Fruit fly (Drosophila melanogaster) Kc167 (cell line): ENCODE data around the gene sud1.

Experiments
- Myc ChIP-seq: fragments of >200 bp; optimal IDR thresholded peaks from 2 replicates; lab custom pipeline; 2017; ENCODE audit warnings: missing external identifiers
- Sin3A ChIP-seq: fragments of >200 bp; optimal IDR thresholded peaks from 2 replicates; lab custom pipeline; 2018; ENCODE audit warnings: missing external identifiers
- h ChIP-seq: fragments of >200 bp; optimal IDR thresholded peaks from 3 replicates; lab custom pipeline; 2018; ENCODE audit warnings: missing external identifiers
- insv ChIP-seq: fragments of >200 bp; optimal IDR thresholded peaks from 3 replicates; lab custom pipeline; 2018; ENCODE audit warnings: missing external identifiers
- psq ChIP-seq: fragments of >200 bp; optimal IDR thresholded peaks from 2 replicates; lab custom pipeline; 2017; ENCODE audit warnings: missing external identifiers
- ttk ChIP-seq: sonication (Bioruptor generic); optimal IDR thresholded peaks from 2 replicates; lab custom pipeline; 2017; ENCODE audit warnings: missing external identifiers

DNA sequence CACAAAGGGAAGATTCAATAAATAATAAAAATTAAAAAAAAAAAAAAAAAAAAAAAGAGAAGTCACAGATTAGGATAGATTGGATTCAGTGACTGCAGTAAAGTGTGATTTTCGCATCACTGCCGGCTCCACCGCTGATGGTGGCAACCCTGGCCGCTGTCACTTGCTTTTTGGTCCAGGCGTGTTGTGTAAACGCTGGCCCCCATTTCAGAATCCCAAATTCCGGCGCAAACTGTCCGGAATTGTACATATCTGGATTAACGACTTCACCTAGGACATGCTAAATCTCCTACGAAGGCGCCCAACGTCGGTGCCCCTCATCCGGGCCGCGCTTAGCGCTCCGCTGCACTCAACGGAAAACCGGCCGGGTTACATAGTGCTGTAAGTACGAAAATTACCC, 14.2 kb upstream of the sud1 start, which contains the start of gene CG11771:
- TF ChIP-seq Sin3A (no peak), psq (lab: Kevin White, UChicago) (no peak), ttk (lab: Kevin White, UChicago) (no peak), Myc (lab: Kevin White, UChicago) (no peak), insv (no peak), h (lab: Kevin White, UChicago) (no peak)
